Worm (Caenorhabditis elegans) whole organism, dauer: ENCODE results near the gene imb-2.

Experiments used
- unc-62 ChIP-seq: sonication (generic microtip); optimal IDR thresholded peaks from 2 replicates; lab custom pipeline; 2017; ENCODE audit warnings: missing biosample characterization, missing genetic modification reagents, missing genetic modification characterization

The imb-2 gene

DNA sequence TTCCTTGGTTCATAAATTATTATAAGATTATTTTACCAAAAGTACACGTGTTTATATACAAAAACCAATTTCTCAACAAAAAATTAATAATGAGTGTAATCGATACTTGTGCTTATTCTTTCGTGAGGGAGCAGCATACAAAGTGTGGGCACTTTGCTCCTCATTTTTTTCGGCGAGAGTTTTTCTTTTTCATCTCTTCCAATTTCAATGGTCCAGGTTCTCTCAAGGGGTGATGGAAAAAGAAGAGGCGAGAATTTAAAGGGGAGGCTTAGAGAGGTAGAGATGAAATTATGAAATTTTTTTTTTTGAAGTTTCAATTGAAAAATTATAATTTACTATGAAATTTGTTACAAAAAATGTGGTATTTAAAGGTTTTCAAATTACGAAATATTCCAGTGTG, 51.5 kb downstream of the imb-2 start:
- no peak for TF ChIP-seq unc-62 (GFP tag; lab: Kevin White, UChicago)
